Worm (Caenorhabditis elegans) whole organism, L1 larva: ENCODE measurements around the gene ttr-29.
"Not testable (repeated sequence)": the region's sequence is repeated elsewhere in the genome, so short reads cannot be mapped to it uniquely, and the experiment has no call there.

ENCODE experiments used
- Y116A8C.19 ChIP-seq: sonication (generic microtip); optimal IDR thresholded peaks from 2 replicates; lab custom pipeline; 2016; ENCODE audit warnings: missing compliant biosample characterization, missing genetic modification characterization, borderline replicate concordance
- aly-2 ChIP-seq: fragments of 150-350 bp; optimal IDR thresholded peaks from 2 replicates; lab custom pipeline; 2014; ENCODE audit warnings: missing biosample characterization, missing genetic modification characterization
- blmp-1 ChIP-seq: fragments of 150-350 bp; optimal IDR thresholded peaks from 2 replicates; lab custom pipeline; 2014; ENCODE audit warnings: missing biosample characterization, missing genetic modification characterization
- efl-3 ChIP-seq: fragments of 200-800 bp; sonication (Bioruptor generic); optimal IDR thresholded peaks from 2 replicates; lab custom pipeline; 2018; ENCODE audit warnings: mild to moderate bottlenecking, missing genetic modification characterization, missing compliant biosample characterization
- elt-2 ChIP-seq: sonication (generic microtip); optimal IDR thresholded peaks from 2 replicates; lab custom pipeline; 2016; ENCODE audit warnings: missing genetic modification characterization, mild to moderate bottlenecking, inconsistent platforms, missing compliant biosample characterization, missing genetic modification reagents
- fkh-4 ChIP-seq: sonication (generic microtip); optimal IDR thresholded peaks from 2 replicates; lab custom pipeline; 2016; ENCODE audit warnings: missing compliant biosample characterization, missing genetic modification characterization, borderline replicate concordance
- fos-1 ChIP-seq: fragments of 150-350 bp; optimal IDR thresholded peaks from 2 replicates; lab custom pipeline; 2014; ENCODE audit warnings: missing biosample characterization, missing genetic modification characterization
- hlh-17 ChIP-seq: fragments of 200-800 bp; sonication (Bioruptor generic); optimal IDR thresholded peaks from 2 replicates; lab custom pipeline; 2018; ENCODE audit warnings: missing genetic modification characterization, mild to moderate bottlenecking, missing compliant biosample characterization, moderate library complexity, borderline replicate concordance
- isw-1 ChIP-seq: fragments of 200-800 bp; sonication (Bioruptor generic); IDR thresholded peaks from 2 replicates; pipeline ENCODE4 v1.3.6; 2022; ENCODE audit warnings: missing genetic modification characterization, missing compliant biosample characterization
- jun-1 ChIP-seq: fragments of 150-350 bp; optimal IDR thresholded peaks from 2 replicates; lab custom pipeline; 2014; ENCODE audit warnings: missing biosample characterization, missing genetic modification reagents, missing genetic modification characterization
- lin-15B ChIP-seq: fragments of 150-350 bp; sonication (generic microtip); optimal IDR thresholded peaks from 3 replicates; lab custom pipeline; 2014; ENCODE audit warnings: missing biosample characterization, missing genetic modification characterization
- mep-1 ChIP-seq: fragments of 150-350 bp; optimal IDR thresholded peaks from 2 replicates; lab custom pipeline; 2014; ENCODE audit warnings: missing biosample characterization, missing genetic modification characterization
- nhr-12 ChIP-seq: sonication (generic microtip); optimal IDR thresholded peaks from 2 replicates; lab custom pipeline; 2017; ENCODE audit warnings: missing biosample characterization, missing genetic modification characterization
- nhr-71 ChIP-seq: sonication (generic microtip); optimal IDR thresholded peaks from 2 replicates; lab custom pipeline; 2016; ENCODE audit warnings: mild to moderate bottlenecking, missing genetic modification characterization, moderate library complexity, missing compliant biosample characterization
- pag-3 ChIP-seq: sonication (generic microtip); optimal IDR thresholded peaks from 2 replicates; lab custom pipeline; 2017; ENCODE audit warnings: missing genetic modification characterization, mild to moderate bottlenecking, missing compliant biosample characterization, antibody characterized with exemption, borderline replicate concordance; ENCODE audit not compliant: insufficient read depth
- pqm-1 ChIP-seq: sonication (generic microtip); optimal IDR thresholded peaks from 3 replicates; lab custom pipeline; 2017; ENCODE audit warnings: missing biosample characterization, missing genetic modification characterization
- sox-4 ChIP-seq: sonication (generic microtip); optimal IDR thresholded peaks from 2 replicates; lab custom pipeline; 2016; ENCODE audit warnings: missing genetic modification characterization, missing compliant biosample characterization
- unc-86 ChIP-seq: sonication (generic microtip); optimal IDR thresholded peaks from 2 replicates; lab custom pipeline; 2016; ENCODE audit warnings: missing genetic modification characterization, missing compliant biosample characterization

The ttr-29 gene

ce11 chrV:12865615-12866014 lies 41.0 kb downstream of the ttr-29 start, which contains the start of gene T07F10.5:
TSS of gene T07F10.5 (plus strand) at chrV:12865915.
- not testable (repeated sequence) for TF ChIP-seq nhr-71, efl-3, hlh-17

DNA sequence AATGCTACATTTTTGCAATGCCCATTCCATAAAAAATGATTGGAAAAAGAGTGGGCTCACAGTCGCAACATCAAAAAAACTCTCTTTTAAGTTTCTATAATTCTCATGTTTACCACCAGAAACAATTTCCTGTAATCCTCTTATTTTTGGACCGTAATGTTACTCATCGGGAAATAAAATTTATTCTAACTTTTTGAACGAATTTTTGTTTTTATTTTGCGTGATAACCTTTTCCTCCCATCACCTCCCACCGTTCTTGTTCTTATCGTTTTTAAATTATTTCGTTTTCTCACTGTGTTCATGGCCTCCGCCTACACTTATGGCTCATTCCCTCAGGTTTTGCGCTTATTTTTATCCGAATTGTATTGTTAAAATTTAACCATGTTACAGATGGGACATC lies 47.5 kb downstream of the ttr-29 start, which contains the start of gene anp-1:
TSS of gene anp-1 (plus strand) at position 301 of the 400 bp plus-strand sequence.
- TF ChIP-seq unc-86 (tag; lab: Kevin White, UChicago) (no peak), nhr-12 (no peak), jun-1 (no peak), Y116A8C.19 (no peak), pag-3 (tag; lab: Kevin White, UChicago) (no peak), isw-1 (GFP tag; lab: Robert Waterston, UW) (no peak), aly-2 (tag; lab: Kevin White, UChicago) (no peak), fkh-4 (tag; lab: Kevin White, UChicago) (no peak), elt-2 (tag; lab: Kevin White, UChicago) (no peak), efl-3 (no peak), pqm-1 (tag; lab: Kevin White, UChicago) (no peak), sox-4 (tag; lab: Kevin White, UChicago) (no peak), lin-15B (tag; lab: Kevin White, UChicago) (no peak), blmp-1 (tag; lab: Kevin White, UChicago) (no peak), fos-1 (tag; lab: Kevin White, UChicago) (no peak), mep-1 (tag; lab: Kevin White, UChicago) (no peak)
